Worm (Caenorhabditis elegans): ENCODE measurements around the gene acp-1.

acp-1 gene

DNA sequence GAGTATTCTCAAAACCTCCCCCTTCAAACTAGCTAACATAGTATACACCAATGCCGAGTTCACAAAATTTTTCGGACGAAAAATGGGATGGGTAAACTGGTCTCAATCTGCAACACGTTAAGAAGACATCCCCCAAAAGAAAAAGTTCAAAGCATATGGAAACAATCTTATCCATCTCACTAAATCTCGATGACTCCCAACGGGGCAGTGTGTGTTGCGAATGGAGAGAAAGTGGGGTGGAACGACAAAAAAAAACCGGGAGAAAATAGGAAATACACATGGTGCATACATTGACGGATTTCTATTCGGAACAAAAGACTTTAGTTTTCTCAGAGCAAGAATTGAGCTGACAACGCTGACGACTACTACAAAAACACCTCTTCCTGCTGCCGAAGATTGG lies 9.9 kb downstream of the acp-1 start:
- TF ChIP-seq K09A11.1 (tag; optimal IDR thresholded peaks at IDR 0.05; ENCODE audit: insufficient read depth) (peak; percentile 8), dve-1 (tag; optimal IDR thresholded peaks at IDR 0.05) (no peak)

DNA sequence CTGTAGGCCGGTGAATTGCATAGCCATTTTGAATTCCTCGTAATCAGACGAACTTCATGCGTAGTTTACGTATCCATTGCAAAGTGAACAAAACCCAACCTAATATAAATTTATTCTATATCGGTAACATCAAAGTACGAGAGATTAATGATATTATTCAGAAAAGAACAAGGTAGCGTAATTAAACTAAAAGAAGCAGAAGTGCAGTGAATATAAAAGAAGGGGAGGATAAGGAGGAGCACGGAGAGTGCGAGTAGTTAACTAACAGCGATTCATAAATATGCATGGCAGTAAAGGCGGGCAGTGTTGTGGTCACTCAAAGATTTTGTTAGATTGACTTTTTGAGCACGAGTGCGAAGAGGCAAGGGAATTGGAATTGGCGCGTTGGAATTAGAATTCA lies 10.6 kb downstream of the acp-1 start, which contains the start of gene clc-3:
clc-3 (minus strand) TSS at position 101 of the 400 bp plus-strand sequence.
- TF ChIP-seq ceh-6 (GFP tag; optimal IDR thresholded peaks at IDR 0.05) (no peak), T23F11.4 (GFP tag; optimal IDR thresholded peaks at IDR 0.05) (no peak), nhr-11 (tag; optimal IDR thresholded peaks at IDR 0.05) (no peak), pag-3 (tag; optimal IDR thresholded peaks at IDR 0.05; ENCODE audit: borderline replicate concordance) (no peak), nfya-1 (tag; optimal IDR thresholded peaks at IDR 0.05) (no peak), ceh-18 (tag; optimal IDR thresholded peaks at IDR 0.05) (no peak), che-1 (tag; optimal IDR thresholded peaks at IDR 0.05) (no peak), lim-6 (tag; optimal IDR thresholded peaks at IDR 0.05) (no peak), ttx-3 (tag; optimal IDR thresholded peaks at IDR 0.05) (no peak), ahr-1 (tag; optimal IDR thresholded peaks at IDR 0.05) (no peak)

DNA sequence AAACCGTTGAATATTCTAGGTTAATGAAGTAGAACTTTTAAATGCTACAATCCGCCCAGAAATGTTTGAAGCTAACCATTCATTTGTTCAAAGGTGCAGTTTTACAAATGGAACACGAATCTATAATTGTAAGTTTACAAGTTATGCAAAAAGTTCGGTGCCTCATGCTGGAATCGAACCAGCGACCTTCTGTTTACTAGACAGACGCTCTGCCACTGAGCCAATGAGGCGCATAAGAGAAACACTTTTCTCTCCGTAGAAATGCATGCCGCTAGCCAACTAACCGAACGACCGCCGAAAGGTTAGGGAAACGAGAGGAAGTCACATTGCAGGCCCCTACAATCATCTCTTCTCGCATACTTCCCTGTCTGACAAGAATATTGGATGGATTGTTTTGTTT lies 14.0 kb downstream of the acp-1 start:
- TF ChIP-seq ahr-1 (tag; optimal IDR thresholded peaks at IDR 0.05): peak; percentile 64
- TF ChIP-seq lim-6 (tag; optimal IDR thresholded peaks at IDR 0.05): peak; percentile 59
- TF ChIP-seq sox-4 (tag; optimal IDR thresholded peaks at IDR 0.05): peak; percentile 82
- TF ChIP-seq dve-1 (tag; optimal IDR thresholded peaks at IDR 0.05): peak; percentile 48
- no peak for TF ChIP-seq pha-4 (tag; optimal IDR thresholded peaks at IDR 0.05)
- TF ChIP-seq T23F11.4 (GFP tag; optimal IDR thresholded peaks at IDR 0.05): peak; percentile 82
- peak; percentile 84 for TF ChIP-seq sdc-2 (tag; optimal IDR thresholded peaks at IDR 0.05)
- peak; percentile 22 for TF ChIP-seq fkh-10 (GFP tag; optimal IDR thresholded peaks at IDR 0.05)
- TF ChIP-seq unc-86 (tag; optimal IDR thresholded peaks at IDR 0.05): peak; percentile 82
- TF ChIP-seq ceh-30 (tag; optimal IDR thresholded peaks at IDR 0.05): peak; percentile 12
- TF ChIP-seq pat-9 (tag; optimal IDR thresholded peaks at IDR 0.05): peak; percentile 80
- TF ChIP-seq pha-2 (tag; optimal IDR thresholded peaks at IDR 0.05): peak; percentile 78
- peak; percentile 76 for TF ChIP-seq lin-11 (tag; optimal IDR thresholded peaks at IDR 0.05)
- peak; percentile 62 for TF ChIP-seq rnt-1 (tag; optimal IDR thresholded peaks at IDR 0.05)
- TF ChIP-seq ama-1 (optimal IDR thresholded peaks at IDR 0.05): no peak
- TF ChIP-seq syd-9 (tag; optimal IDR thresholded peaks at IDR 0.05): peak; percentile 79
- peak; percentile 77 for TF ChIP-seq dmd-4 (tag; optimal IDR thresholded peaks at IDR 0.05; ENCODE audit: borderline replicate concordance)
- peak; percentile 89 for TF ChIP-seq hlh-6 (tag; optimal IDR thresholded peaks at IDR 0.05)
- TF ChIP-seq ceh-24 (tag; optimal IDR thresholded peaks at IDR 0.05): peak; percentile 79
- peak; percentile 56 for TF ChIP-seq unc-42 (tag; optimal IDR thresholded peaks at IDR 0.05)
- TF ChIP-seq odd-2 (tag; optimal IDR thresholded peaks at IDR 0.05): no peak
- peak; percentile 76 for TF ChIP-seq F13H6.1 (tag; optimal IDR thresholded peaks at IDR 0.05)
- peak; percentile 65 for TF ChIP-seq npax-4 (tag; optimal IDR thresholded peaks at IDR 0.05)
- TF ChIP-seq ceh-45 (GFP tag; IDR thresholded peaks at IDR 0.05): peak; percentile 82
- peak; percentile 91 for TF ChIP-seq gmeb-2 (tag; optimal IDR thresholded peaks at IDR 0.05)
- TF ChIP-seq ref-2 (tag; optimal IDR thresholded peaks at IDR 0.05): peak; percentile 82
- peak; percentile 77 for TF ChIP-seq fkh-6 (tag; optimal IDR thresholded peaks at IDR 0.05)
- peak; percentile 8 for TF ChIP-seq unc-55 (GFP tag; optimal IDR thresholded peaks at IDR 0.05)
- peak; percentile 89 for TF ChIP-seq ceh-6 (GFP tag; optimal IDR thresholded peaks at IDR 0.05)
- peak; percentile 87 for TF ChIP-seq elt-2 (tag; optimal IDR thresholded peaks at IDR 0.05)
- TF ChIP-seq ceh-19 (GFP tag; optimal IDR thresholded peaks at IDR 0.05): peak; percentile 88
- no peak for TF ChIP-seq nhr-11 (tag; optimal IDR thresholded peaks at IDR 0.05)
- peak; percentile 45 for TF ChIP-seq ets-4 (tag; optimal IDR thresholded peaks at IDR 0.05)
- peak; percentile 81 for TF ChIP-seq ceh-18 (tag; optimal IDR thresholded peaks at IDR 0.05)
- TF ChIP-seq hlh-13 (GFP tag; optimal IDR thresholded peaks at IDR 0.05): peak; percentile 83
- TF ChIP-seq C08G9.2 (tag; optimal IDR thresholded peaks at IDR 0.05): peak; percentile 76
- no peak for TF ChIP-seq pax-1 (tag; optimal IDR thresholded peaks at IDR 0.05)
- TF ChIP-seq pros-1 (tag; optimal IDR thresholded peaks at IDR 0.05): no peak
- TF ChIP-seq pqm-1 (tag; optimal IDR thresholded peaks at IDR 0.05): peak; percentile 58
- peak; percentile 67 for TF ChIP-seq K02D7.2 (tag; optimal IDR thresholded peaks at IDR 0.05)
- TF ChIP-seq elt-4 (tag; optimal IDR thresholded peaks at IDR 0.05): no peak
- TF ChIP-seq ceh-34 (tag; optimal IDR thresholded peaks at IDR 0.05): peak; percentile 79
- peak; percentile 87 for TF ChIP-seq ceh-14 (tag; optimal IDR thresholded peaks at IDR 0.05)
- peak; percentile 83 for TF ChIP-seq ztf-16 (tag; optimal IDR thresholded peaks at IDR 0.05)

Data from whole organism, late embryonic.